Fruit fly (Drosophila melanogaster) whole organism: ENCODE data around the gene RpS10b.

Experiments used
- CG8478 ChIP-seq: fragments of >200 bp; optimal IDR thresholded peaks from 2 replicates; lab custom pipeline; 2018; ENCODE audit warnings: inconsistent platforms
- EcR ChIP-seq, 2 experiments: fragments of >200 bp; optimal IDR thresholded peaks; 2 replicates each; lab custom pipeline; 2017; ENCODE audit warnings: missing biosample characterization in 2 of 2, missing genetic modification characterization in 2 of 2, missing genetic modification reagents in 2 of 2
- pan ChIP-seq: fragments of >200 bp; optimal IDR thresholded peaks from 2 replicates; lab custom pipeline; 2017
- psq ChIP-seq: fragments of >200 bp; optimal IDR thresholded peaks from 2 replicates; lab custom pipeline; 2017
- usp ChIP-seq: fragments of >200 bp; optimal IDR thresholded peaks from 2 replicates; lab custom pipeline; 2017; ENCODE audit warnings: missing biosample characterization, missing genetic modification characterization, mixed read lengths

- TF ChIP-seq usp: no peak
- TF ChIP-seq EcR (GFP tag; optimal IDR thresholded peaks at IDR 0.05; lab: Kevin White, UChicago): no peak
- TF ChIP-seq CG8478: no peak
- no peak for TF ChIP-seq pan (lab: Kevin White, UChicago)
- no peak for TF ChIP-seq psq
Measured at dm6 chrX:19622924-19623323, 25.1 kb downstream of the RpS10b start, which contains the start of the genes Naa20A and MKP-4.
